Fruit fly (Drosophila melanogaster): ENCODE measurements around the gene Roc1a.
A peak's percentile ranks its signal among the peaks of the same experiment; 100 is the strongest.

The Roc1a gene

dm6 chrX:618583-618982 lies 28.5 kb upstream of the Roc1a start (continued):
- TF ChIP-seq CG17359 (tag; optimal IDR thresholded peaks at IDR 0.05) = no peak
- no peak for TF ChIP-seq nau (GFP tag; optimal IDR thresholded peaks at IDR 0.05)
- TF ChIP-seq CG12104 (GFP tag; optimal IDR thresholded peaks at IDR 0.05) = no peak
- peak; percentile 24; the same call in 1 of the 2 replicates for TF ChIP-seq Rfx (GFP tag; IDR thresholded peaks at IDR 0.05)
- no peak for TF ChIP-seq caup (GFP tag; optimal IDR thresholded peaks at IDR 0.05; ENCODE audit: severe bottlenecking)
- TF ChIP-seq Hr78 (GFP tag; optimal IDR thresholded peaks at IDR 0.05) = no peak
- TF ChIP-seq zf30C (GFP tag; optimal IDR thresholded peaks at IDR 0.05) = no peak
- no peak for TF ChIP-seq Fer3 (tag; optimal IDR thresholded peaks at IDR 0.05)
- TF ChIP-seq CG10321 (GFP tag; IDR thresholded peaks at IDR 0.05) = no peak
- no peak for TF ChIP-seq ken (GFP tag; IDR thresholded peaks at IDR 0.05)
- TF ChIP-seq D (optimal IDR thresholded peaks at IDR 0.05) = no peak
- TF ChIP-seq D (GFP tag; optimal IDR thresholded peaks at IDR 0.05) = peak; percentile 25
- TF ChIP-seq aop (GFP tag; IDR thresholded peaks at IDR 0.05) = no peak
- TF ChIP-seq CG4854 (GFP tag; optimal IDR thresholded peaks at IDR 0.05) = no peak
- TF ChIP-seq BtbVII (GFP tag; optimal IDR thresholded peaks at IDR 0.05) = no peak
- no peak for TF ChIP-seq stwl (tag; optimal IDR thresholded peaks at IDR 0.05)
- TF ChIP-seq schlank (tag; optimal IDR thresholded peaks at IDR 0.05) = no peak
- TF ChIP-seq CG17361 (GFP tag; IDR thresholded peaks at IDR 0.05) = 0 out of 3 replicates have a peak, but pooled peaks have one; percentile 11
- TF ChIP-seq CG3163 (GFP tag; optimal IDR thresholded peaks at IDR 0.05) = no peak
- peak; percentile 1 for TF ChIP-seq lab (GFP tag; optimal IDR thresholded peaks at IDR 0.05)
- TF ChIP-seq CG17328 (GFP tag; IDR thresholded peaks at IDR 0.05) = peak; percentile 17; the same call in 1 of the 2 replicates
- TF ChIP-seq z (GFP tag; IDR thresholded peaks at IDR 0.05) = no peak
- TF ChIP-seq CG10462 (GFP tag; optimal IDR thresholded peaks at IDR 0.05) = no peak
- TF ChIP-seq zen (tag; optimal IDR thresholded peaks at IDR 0.05) = no peak
- TF ChIP-seq sqz (GFP tag; optimal IDR thresholded peaks at IDR 0.05) = no peak
- no peak for TF ChIP-seq CG7928 (GFP tag; optimal IDR thresholded peaks at IDR 0.05)
- no peak for TF ChIP-seq B-H1 (GFP tag; IDR thresholded peaks at IDR 0.05)
- TF ChIP-seq corto (GFP tag; optimal IDR thresholded peaks at IDR 0.05) = no peak
- no peak for TF ChIP-seq Camta (GFP tag; optimal IDR thresholded peaks at IDR 0.05)
- TF ChIP-seq lola (GFP tag; optimal IDR thresholded peaks at IDR 0.05) = peak in 1 of 3 experiments; percentile 18
- TF ChIP-seq ssp (GFP tag; IDR thresholded peaks at IDR 0.05) = no peak
- TF ChIP-seq CG10267 (tag; optimal IDR thresholded peaks at IDR 0.05) = no peak
- TF ChIP-seq CG11247 (GFP tag; IDR thresholded peaks at IDR 0.05) = no peak
- TF ChIP-seq ro (GFP tag; IDR thresholded peaks at IDR 0.05) = no peak
- TF ChIP-seq Oaz (GFP tag; IDR thresholded peaks at IDR 0.05) = no peak
- no peak for TF ChIP-seq CG6791 (GFP tag; IDR thresholded peaks at IDR 0.05; ENCODE audit: partially characterized antibody)
- peak; percentile 53 for TF ChIP-seq CG7786 (GFP tag; optimal IDR thresholded peaks at IDR 0.05)
- no peak for TF ChIP-seq Hr39 (optimal IDR thresholded peaks at IDR 0.05)
- no peak for TF ChIP-seq wdn (GFP tag; IDR thresholded peaks at IDR 0.05)
- no peak for TF ChIP-seq gcm2 (GFP tag; optimal IDR thresholded peaks at IDR 0.05)
- TF ChIP-seq trh (GFP tag; optimal IDR thresholded peaks at IDR 0.05) = no peak
- no peak for TF ChIP-seq odd (GFP tag; optimal IDR thresholded peaks at IDR 0.05)
- peak; percentile 20; the same call in 1 of the 2 replicates for TF ChIP-seq CG4404 (GFP tag; IDR thresholded peaks at IDR 0.05)
- TF ChIP-seq cas (GFP tag; IDR thresholded peaks at IDR 0.05) = no peak
- no peak for TF ChIP-seq jigr1 (GFP tag; IDR thresholded peaks at IDR 0.05)
- TF ChIP-seq mirr (GFP tag; optimal IDR thresholded peaks at IDR 0.05) = no peak
- no peak for TF ChIP-seq C15 (GFP tag; IDR thresholded peaks at IDR 0.05)
- no peak for TF ChIP-seq Rx (GFP tag; IDR thresholded peaks at IDR 0.05)
- TF ChIP-seq eyg (GFP tag; optimal IDR thresholded peaks at IDR 0.05) = no peak
- TF ChIP-seq al (GFP tag; IDR thresholded peaks at IDR 0.05) = 0 out of 2 replicates have a peak, but pooled peaks have one; percentile 10
- peak; percentile 5 for TF ChIP-seq CG9437 (GFP tag; optimal IDR thresholded peaks at IDR 0.05)
- TF ChIP-seq Sry-δ (GFP tag; optimal IDR thresholded peaks at IDR 0.05) = no peak
